Worm (Caenorhabditis elegans): ENCODE data around the gene F21C10.19.

The F21C10.19 gene

DNA sequence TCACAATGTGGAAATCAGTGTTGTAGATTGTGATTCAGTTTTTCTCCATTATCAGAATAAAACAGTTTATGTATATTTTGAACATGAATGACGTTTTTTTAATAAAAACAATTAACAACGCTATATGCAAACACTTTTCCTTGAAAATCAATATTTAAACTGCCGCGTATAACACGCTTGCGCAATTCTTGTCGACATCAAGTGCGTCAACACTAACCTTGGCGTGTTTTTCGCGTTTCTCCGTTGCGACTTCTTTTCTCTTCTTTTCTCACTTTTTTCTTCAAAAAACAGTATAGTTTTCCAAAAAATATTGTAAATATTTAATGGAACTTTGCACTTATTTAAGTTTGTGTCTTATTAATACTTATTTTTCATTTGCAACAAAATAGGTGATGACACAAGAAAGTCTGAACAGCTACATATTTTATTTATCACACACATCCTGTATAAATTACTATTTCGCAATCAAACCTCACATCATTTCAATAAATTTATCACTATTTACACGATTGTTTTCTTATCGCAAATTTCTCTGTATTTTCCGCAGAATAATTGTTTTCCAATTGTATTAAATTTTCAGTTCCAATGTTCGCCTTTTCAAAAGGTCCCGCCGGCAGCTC, 44.5 kb downstream of the F21C10.19 start, which contains the start of gene spas-1:
Gene spas-1, plus strand, starts transcription at position 572 of the 620 bp plus-strand sequence.
- TF ChIP-seq spr-1 (tag; optimal IDR thresholded peaks at IDR 0.05) = peak; percentile 51
- TF ChIP-seq R02D3.7 (tag; optimal IDR thresholded peaks at IDR 0.05) = no peak
- no peak for TF ChIP-seq ceh-62 (tag; optimal IDR thresholded peaks at IDR 0.05)
- no peak for TF ChIP-seq snpc-1.2 (GFP tag; IDR thresholded peaks at IDR 0.05)
- peak; percentile 37 for TF ChIP-seq zfp-2 (tag; optimal IDR thresholded peaks at IDR 0.05)
- no peak for TF ChIP-seq lir-3 (tag; optimal IDR thresholded peaks at IDR 0.05)
- no peak for TF ChIP-seq zag-1 (tag; optimal IDR thresholded peaks at IDR 0.05)
- TF ChIP-seq hif-1 (tag; optimal IDR thresholded peaks at IDR 0.05) = peak in 1 of 2 experiments; percentile 51
- TF ChIP-seq cey-2 (tag; optimal IDR thresholded peaks at IDR 0.05; ENCODE audit: borderline replicate concordance, insufficient read depth) = no peak
- TF ChIP-seq snpc-4 (tag; optimal IDR thresholded peaks at IDR 0.05) = no peak
- TF ChIP-seq lin-38 (GFP tag; IDR thresholded peaks at IDR 0.05) = no peak
- TF ChIP-seq lin-29 (GFP tag; IDR thresholded peaks at IDR 0.05) = no peak
- peak; percentile 80 for TF ChIP-seq fkh-10 (GFP tag; optimal IDR thresholded peaks at IDR 0.05)
- no peak for TF ChIP-seq ceh-28 (tag; optimal IDR thresholded peaks at IDR 0.05)
- no peak for TF ChIP-seq ces-1 (GFP tag; optimal IDR thresholded peaks at IDR 0.05)
- TF ChIP-seq pqm-1 (tag; optimal IDR thresholded peaks at IDR 0.05) = peak; percentile 34
- no peak for TF ChIP-seq set-16 (GFP tag; IDR thresholded peaks at IDR 0.05)
- peak; percentile 11 for TF ChIP-seq nhr-76 (tag; optimal IDR thresholded peaks at IDR 0.05)
- peak; percentile 97 for TF ChIP-seq dpl-1 (GFP tag; optimal IDR thresholded peaks at IDR 0.05)
- peak; percentile 86 for TF ChIP-seq rbr-2 (tag; optimal IDR thresholded peaks at IDR 0.05)
- TF ChIP-seq vab-7 (GFP tag; IDR thresholded peaks at IDR 0.05) = no peak
- TF ChIP-seq ZK546.5 (tag; optimal IDR thresholded peaks at IDR 0.05) = no peak
- peak; percentile 94 for TF ChIP-seq dve-1 (tag; optimal IDR thresholded peaks at IDR 0.05; ENCODE audit: insufficient read depth)
- TF ChIP-seq tag-97 (GFP tag; IDR thresholded peaks at IDR 0.05) = no peak
- peak; percentile 87 for TF ChIP-seq T20F7.1 (GFP tag; optimal IDR thresholded peaks at IDR 0.05)
- peak; percentile 68 for TF ChIP-seq duxl-1 (tag; optimal IDR thresholded peaks at IDR 0.05; ENCODE audit: poor library complexity)
- TF ChIP-seq F37D6.2 (tag; optimal IDR thresholded peaks at IDR 0.05) = peak; percentile 50
- TF ChIP-seq ztf-7 (tag; optimal IDR thresholded peaks at IDR 0.05) = peak; percentile 47
- no peak for TF ChIP-seq lin-15B (tag; optimal IDR thresholded peaks at IDR 0.05)
- TF ChIP-seq lsy-2 (tag; optimal IDR thresholded peaks at IDR 0.05) = peak; percentile 69 to 93
- peak; percentile 89 for TF ChIP-seq mes-2 (tag; optimal IDR thresholded peaks at IDR 0.05; ENCODE audit: poor library complexity, severe bottlenecking)
- TF ChIP-seq nhr-25 (tag; optimal IDR thresholded peaks at IDR 0.05; ENCODE audit: borderline replicate concordance, insufficient read depth) = peak; percentile 52
- peak; percentile 42 for TF ChIP-seq F49E8.2 (tag; optimal IDR thresholded peaks at IDR 0.05; ENCODE audit: borderline replicate concordance)
- TF ChIP-seq dmd-6 (GFP tag; IDR thresholded peaks at IDR 0.05) = peak; percentile 57
- TF ChIP-seq zfp-3 (GFP tag; conservative IDR thresholded peaks at IDR 0.05) = 0 out of 2 replicates have a peak, but pooled peaks have one; percentile 19
- no peak for TF ChIP-seq Y75B8A.6 (GFP tag; IDR thresholded peaks at IDR 0.05)
- no peak for TF ChIP-seq dmd-9 (GFP tag; IDR thresholded peaks at IDR 0.05)
- no peak for TF ChIP-seq madf-5 (GFP tag; IDR thresholded peaks at IDR 0.05)
- peak; percentile 76 for TF ChIP-seq lin-13 (GFP tag; optimal IDR thresholded peaks at IDR 0.05)
- TF ChIP-seq mxl-3 (GFP tag; optimal IDR thresholded peaks at IDR 0.05) = peak; percentile 50
- TF ChIP-seq arid-1 (GFP tag; conservative IDR thresholded peaks at IDR 0.05) = no peak
- TF ChIP-seq pha-4 (GFP tag; IDR thresholded peaks at IDR 0.05) = no peak
- TF ChIP-seq pha-4 (tag; optimal IDR thresholded peaks at IDR 0.05) = peak; percentile 54
- TF ChIP-seq unc-39 (tag; optimal IDR thresholded peaks at IDR 0.05) = no peak
- TF ChIP-seq lim-7 (GFP tag; IDR thresholded peaks at IDR 0.05) = no peak
- peak; percentile 94 for TF ChIP-seq mep-1 (tag; optimal IDR thresholded peaks at IDR 0.05)
- no peak for TF ChIP-seq Y5F2A.4 (GFP tag; optimal IDR thresholded peaks at IDR 0.05)
- TF ChIP-seq ama-1 (optimal IDR thresholded peaks at IDR 0.05) = no peak
- no peak for TF ChIP-seq egl-43 (GFP tag; IDR thresholded peaks at IDR 0.05)
- no peak for TF ChIP-seq daf-12 (tag; optimal IDR thresholded peaks at IDR 0.05)
